Worm (Caenorhabditis elegans) whole organism, mixed stage, embryonic: ENCODE measurements around the gene gst-34.

ENCODE experiments used
- blmp-1 ChIP-seq: fragments of 150-350 bp; optimal IDR thresholded peaks from 2 replicates; lab custom pipeline; 2014; ENCODE audit warnings: missing biosample characterization, missing genetic modification characterization
- lin-13 ChIP-seq: fragments of 150-350 bp; optimal IDR thresholded peaks from 2 replicates; lab custom pipeline; 2014; ENCODE audit warnings: missing biosample characterization, missing genetic modification characterization
- nhr-237 ChIP-seq: fragments of 150-350 bp; optimal IDR thresholded peaks from 2 replicates; lab custom pipeline; 2014; ENCODE audit warnings: missing biosample characterization, missing genetic modification characterization
- unc-39 ChIP-seq: fragments of 150-350 bp; optimal IDR thresholded peaks from 2 replicates; lab custom pipeline; 2014; ENCODE audit warnings: missing biosample characterization, missing genetic modification characterization
- ztf-11 ChIP-seq: fragments of 150-350 bp; optimal IDR thresholded peaks from 2 replicates; lab custom pipeline; 2014; ENCODE audit warnings: missing biosample characterization, missing genetic modification characterization

DNA sequence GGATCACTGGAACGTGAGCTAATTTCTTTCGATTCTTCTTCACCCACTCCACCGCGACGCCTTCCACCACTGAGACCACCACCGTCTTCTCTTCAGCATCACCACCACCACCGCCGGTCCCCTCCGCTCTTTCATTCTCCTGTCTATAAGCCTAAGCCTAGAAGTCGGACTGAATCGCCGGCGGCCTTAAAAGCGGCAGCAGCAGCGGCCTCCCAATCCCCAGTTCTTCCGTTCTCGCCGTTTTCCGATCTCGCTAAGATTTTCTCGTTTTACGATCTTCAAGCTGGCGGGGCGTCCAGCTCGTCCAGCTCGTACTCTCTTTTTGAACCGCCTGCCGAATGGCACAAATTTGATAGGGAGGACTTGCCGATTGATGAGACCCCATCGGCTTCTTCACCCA lies 43.1 kb upstream of the gst-34 start:
- no peak for TF ChIP-seq unc-39 (tag; lab: Kevin White, UChicago)
- no peak for TF ChIP-seq nhr-237 (tag; lab: Kevin White, UChicago)
- TF ChIP-seq lin-13 (tag; lab: Kevin White, UChicago): no peak
- no peak for TF ChIP-seq ztf-11 (tag; lab: Kevin White, UChicago)
- TF ChIP-seq blmp-1 (tag; lab: Kevin White, UChicago): no peak
